Worm (Caenorhabditis elegans): Measurements from ENCODE around the gene tbb-6.

ce11 chrV:12283187-12283586, 21.9 kb downstream of the tbb-6 start, which contains the start of gene F55C5.10:
- TF ChIP-seq ref-1 (GFP tag; conservative IDR thresholded peaks at IDR 0.05) (no peak), klf-2 (GFP tag; conservative IDR thresholded peaks at IDR 0.05) (no peak), ztf-29 (GFP tag; IDR thresholded peaks at IDR 0.05) (no peak), cog-1 (tag; optimal IDR thresholded peaks at IDR 0.05) (no peak), flt-1 (GFP tag; IDR thresholded peaks at IDR 0.05) (no peak), ztf-23 (GFP tag; IDR thresholded peaks at IDR 0.05) (no peak), tab-1 (GFP tag; IDR thresholded peaks at IDR 0.05) (no peak), med-1 (GFP tag; optimal IDR thresholded peaks at IDR 0.05; ENCODE audit: insufficient read depth) (no peak), T22C8.4 (GFP tag; IDR thresholded peaks at IDR 0.05) (no peak)
